Worm (Caenorhabditis elegans) whole organism, late embryonic: Measurements from ENCODE around the gene aqp-5.

Experiments used
- Y22D7AL.16 ChIP-seq: sonication (generic microtip); optimal IDR thresholded peaks from 2 replicates; lab custom pipeline; 2016; ENCODE audit warnings: missing genetic modification characterization, missing compliant biosample characterization
- ceh-24 ChIP-seq: sonication (generic microtip); optimal IDR thresholded peaks from 2 replicates; lab custom pipeline; 2016; ENCODE audit warnings: mild to moderate bottlenecking, missing genetic modification characterization, missing compliant biosample characterization
- ceh-31 ChIP-seq: sonication (generic microtip); optimal IDR thresholded peaks from 2 replicates; lab custom pipeline; 2016; ENCODE audit warnings: missing genetic modification characterization, missing compliant biosample characterization
- ceh-48 ChIP-seq: sonication (generic microtip); optimal IDR thresholded peaks from 2 replicates; lab custom pipeline; 2016; ENCODE audit warnings: missing genetic modification characterization, inconsistent platforms, missing compliant biosample characterization
- elt-2 ChIP-seq: sonication (generic microtip); optimal IDR thresholded peaks from 2 replicates; lab custom pipeline; 2016; ENCODE audit warnings: missing genetic modification reagents, missing genetic modification characterization, missing compliant biosample characterization
- elt-4 ChIP-seq: sonication (generic microtip); optimal IDR thresholded peaks from 2 replicates; lab custom pipeline; 2016; ENCODE audit warnings: missing genetic modification characterization, missing compliant biosample characterization
- eyg-1 ChIP-seq: sonication (generic microtip); optimal IDR thresholded peaks from 2 replicates; lab custom pipeline; 2016; ENCODE audit warnings: missing genotype, missing genetic modification characterization, missing compliant biosample characterization
- fkh-6 ChIP-seq: sonication (generic microtip); optimal IDR thresholded peaks from 2 replicates; lab custom pipeline; 2016; ENCODE audit warnings: missing genetic modification characterization, missing compliant biosample characterization
- hlh-6 ChIP-seq: sonication (generic microtip); optimal IDR thresholded peaks from 2 replicates; lab custom pipeline; 2016; ENCODE audit warnings: missing genotype, missing genetic modification characterization, missing compliant biosample characterization
- pax-1 ChIP-seq: fragments of 150-350 bp; optimal IDR thresholded peaks from 2 replicates; lab custom pipeline; 2014; ENCODE audit warnings: missing biosample characterization, missing genetic modification characterization
- rnt-1 ChIP-seq: sonication (generic microtip); optimal IDR thresholded peaks from 2 replicates; lab custom pipeline; 2016; ENCODE audit warnings: missing genetic modification characterization, missing compliant biosample characterization
- tbx-2 ChIP-seq: sonication (generic microtip); optimal IDR thresholded peaks from 2 replicates; lab custom pipeline; 2016; ENCODE audit warnings: missing genetic modification characterization, missing compliant biosample characterization
- unc-86 ChIP-seq: sonication (generic microtip); optimal IDR thresholded peaks from 2 replicates; lab custom pipeline; 2016; ENCODE audit warnings: missing genetic modification characterization, missing compliant biosample characterization
- ztf-16 ChIP-seq: sonication (generic microtip); optimal IDR thresholded peaks from 2 replicates; lab custom pipeline; 2017; ENCODE audit warnings: missing genetic modification characterization, missing compliant biosample characterization

DNA sequence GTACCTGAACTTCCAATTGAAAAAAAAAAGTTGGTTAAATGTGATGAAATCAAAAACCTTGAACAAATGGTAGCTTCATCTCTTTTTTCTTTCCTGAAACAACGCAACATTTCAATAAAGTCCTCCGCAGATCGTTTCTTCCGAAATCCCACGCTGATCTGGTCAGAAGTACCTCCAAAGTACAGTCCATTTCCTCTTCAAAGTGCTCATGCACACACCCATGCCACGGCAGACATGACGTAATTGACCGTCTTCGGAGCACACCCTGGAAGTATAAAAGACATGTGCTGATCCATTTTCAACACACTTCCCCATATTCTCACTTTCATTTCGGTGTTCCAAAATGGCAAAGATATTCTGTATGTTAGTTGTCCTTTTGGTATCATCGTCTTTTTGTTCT lies 12.3 kb downstream of the aqp-5 start, which contains the start of gene C35A5.10:
- TF ChIP-seq ztf-16 (tag; lab: Kevin White, UChicago): no peak
- TF ChIP-seq elt-2 (tag; lab: Kevin White, UChicago): no peak
- TF ChIP-seq eyg-1 (tag; lab: Kevin White, UChicago): no peak
- TF ChIP-seq rnt-1 (tag; lab: Kevin White, UChicago): no peak
- TF ChIP-seq fkh-6 (tag; lab: Kevin White, UChicago): no peak
- TF ChIP-seq tbx-2 (tag; lab: Kevin White, UChicago): no peak
- TF ChIP-seq ceh-24 (tag; lab: Kevin White, UChicago): no peak
- no peak for TF ChIP-seq Y22D7AL.16 (tag; lab: Kevin White, UChicago)
- no peak for TF ChIP-seq ceh-48
- TF ChIP-seq ceh-31 (tag; lab: Kevin White, UChicago): no peak
- TF ChIP-seq elt-4 (tag; lab: Kevin White, UChicago): no peak
- no peak for TF ChIP-seq hlh-6 (tag; lab: Kevin White, UChicago)
- TF ChIP-seq unc-86: no peak
- no peak for TF ChIP-seq pax-1 (tag; lab: Kevin White, UChicago)
